Worm (Caenorhabditis elegans) whole organism, L2 larva: ENCODE data around the gene aqp-2.

Source experiments
- C34F6.9 ChIP-seq: fragments of 150-350 bp; optimal IDR thresholded peaks from 2 replicates; lab custom pipeline; 2014; ENCODE audit warnings: missing biosample characterization, missing genetic modification characterization
- F13H6.1 ChIP-seq: sonication (generic microtip); optimal IDR thresholded peaks from 2 replicates; lab custom pipeline; 2016; ENCODE audit warnings: missing genetic modification characterization, missing compliant biosample characterization
- R02D3.7 ChIP-seq: fragments of 150-350 bp; optimal IDR thresholded peaks from 2 replicates; lab custom pipeline; 2014; ENCODE audit warnings: missing biosample characterization, missing genetic modification characterization
- Y55F3AM.14 ChIP-seq: fragments of 200-800 bp; sonication (Bioruptor generic); optimal IDR thresholded peaks from 2 replicates; lab custom pipeline; 2018; ENCODE audit warnings: mild to moderate bottlenecking, missing genetic modification characterization, missing compliant biosample characterization
- ZK546.5 ChIP-seq: sonication (generic microtip); optimal IDR thresholded peaks from 2 replicates; lab custom pipeline; 2017; ENCODE audit warnings: missing biosample characterization, missing genetic modification characterization
- aly-2 ChIP-seq: fragments of 150-350 bp; optimal IDR thresholded peaks from 2 replicates; lab custom pipeline; 2014; ENCODE audit warnings: missing biosample characterization, missing genetic modification characterization
- ama-1 ChIP-seq: fragments of 150-350 bp; optimal IDR thresholded peaks from 2 replicates; lab custom pipeline; 2018; ENCODE audit warnings: inconsistent platforms
- ceh-82 ChIP-seq: fragments of 150-350 bp; optimal IDR thresholded peaks from 2 replicates; lab custom pipeline; 2014; ENCODE audit warnings: missing biosample characterization, missing genetic modification characterization
- crh-2 ChIP-seq: sonication (generic microtip); optimal IDR thresholded peaks from 2 replicates; lab custom pipeline; 2017; ENCODE audit warnings: missing biosample characterization, missing genetic modification characterization
- dmd-4 ChIP-seq: sonication (generic microtip); optimal IDR thresholded peaks from 2 replicates; lab custom pipeline; 2017; ENCODE audit warnings: missing biosample characterization, missing genetic modification characterization
- egl-27 ChIP-seq: sonication (generic microtip); optimal IDR thresholded peaks from 3 replicates; lab custom pipeline; 2017; ENCODE audit warnings: missing biosample characterization, missing genetic modification reagents, missing genetic modification characterization
- elt-3 ChIP-seq: sonication (generic microtip); optimal IDR thresholded peaks from 2 replicates; lab custom pipeline; 2017; ENCODE audit warnings: missing biosample characterization, missing genetic modification characterization
- fos-1 ChIP-seq: fragments of 150-350 bp; optimal IDR thresholded peaks from 2 replicates; lab custom pipeline; 2014; ENCODE audit warnings: missing biosample characterization, missing genetic modification characterization
- gmeb-1 ChIP-seq: fragments of 150-350 bp; optimal IDR thresholded peaks from 2 replicates; lab custom pipeline; 2014; ENCODE audit warnings: missing biosample characterization, missing genetic modification characterization
- lin-11 ChIP-seq: fragments of 150-350 bp; sonication (generic microtip); optimal IDR thresholded peaks from 2 replicates; lab custom pipeline; 2014; ENCODE audit warnings: missing biosample characterization, missing genetic modification characterization, inconsistent platforms, mixed read lengths
- lsy-2 ChIP-seq, 2 experiments: fragments of 150-350 bp in 1 of 2; sonication (generic microtip) in 1 of 2; optimal IDR thresholded peaks; 2 replicates each; lab custom pipeline; 2014 to 2017; ENCODE audit warnings: missing biosample characterization in 2 of 2, missing genetic modification characterization in 2 of 2
- mbf-1 ChIP-seq: sonication (generic microtip); optimal IDR thresholded peaks from 2 replicates; lab custom pipeline; 2017; ENCODE audit warnings: missing biosample characterization, missing genetic modification characterization
- nhr-10 ChIP-seq: sonication (generic microtip); optimal IDR thresholded peaks from 2 replicates; lab custom pipeline; 2017; ENCODE audit warnings: missing biosample characterization, missing genetic modification characterization
- nhr-12 ChIP-seq: fragments of 150-350 bp; optimal IDR thresholded peaks from 2 replicates; lab custom pipeline; 2014; ENCODE audit warnings: missing biosample characterization, missing genetic modification characterization
- nhr-129 ChIP-seq: fragments of 150-350 bp; optimal IDR thresholded peaks from 2 replicates; lab custom pipeline; 2014; ENCODE audit warnings: missing biosample characterization, missing genetic modification characterization
- nhr-21 ChIP-seq: fragments of 150-350 bp; optimal IDR thresholded peaks from 2 replicates; lab custom pipeline; 2014; ENCODE audit warnings: missing biosample characterization, missing genetic modification characterization
- nhr-23 ChIP-seq: fragments of 150-350 bp; optimal IDR thresholded peaks from 2 replicates; lab custom pipeline; 2014; ENCODE audit warnings: missing biosample characterization, missing genetic modification reagents, missing genetic modification characterization
- nhr-25 ChIP-seq: fragments of 150-350 bp; sonication (generic microtip); optimal IDR thresholded peaks from 3 replicates; lab custom pipeline; 2014; ENCODE audit warnings: missing biosample characterization, missing genetic modification characterization
- nhr-77 ChIP-seq: fragments of 150-350 bp; optimal IDR thresholded peaks from 2 replicates; lab custom pipeline; 2014; ENCODE audit warnings: missing biosample characterization, missing genetic modification characterization
- peb-1 ChIP-seq: fragments of 150-350 bp; optimal IDR thresholded peaks from 2 replicates; lab custom pipeline; 2014; ENCODE audit warnings: missing biosample characterization, missing genetic modification characterization
- skn-1 ChIP-seq: sonication (generic microtip); optimal IDR thresholded peaks from 2 replicates; lab custom pipeline; 2017; ENCODE audit warnings: missing biosample characterization, missing genetic modification characterization
- sma-9 ChIP-seq, 2 experiments: fragments of 150-350 bp in 1 of 2; sonication (generic microtip) in 1 of 2; optimal IDR thresholded peaks; 2 replicates each; lab custom pipeline; 2014 to 2016; ENCODE audit warnings: missing genetic modification characterization in 2 of 2, mild to moderate bottlenecking in 1 of 2, missing biosample characterization in 1 of 2, missing compliant biosample characterization in 1 of 2, missing genetic modification reagents in 1 of 2, moderate library complexity in 1 of 2
- snpc-4 ChIP-seq: fragments of 150-350 bp; optimal IDR thresholded peaks from 2 replicates; lab custom pipeline; 2014; ENCODE audit warnings: missing biosample characterization, missing genetic modification characterization
- unc-55 ChIP-seq: fragments of 150-350 bp; sonication (generic microtip); optimal IDR thresholded peaks from 3 replicates; lab custom pipeline; 2014; ENCODE audit warnings: missing biosample characterization, missing genetic modification reagents, missing genetic modification characterization
- unc-62 ChIP-seq: fragments of 150-350 bp; optimal IDR thresholded peaks from 2 replicates; lab custom pipeline; 2014; ENCODE audit warnings: missing biosample characterization, missing genetic modification reagents, missing genetic modification characterization
- zag-1 ChIP-seq: fragments of 150-350 bp; optimal IDR thresholded peaks from 2 replicates; lab custom pipeline; 2014; ENCODE audit warnings: missing biosample characterization, missing genetic modification characterization
- ztf-1 ChIP-seq: fragments of 200-800 bp; sonication (Bioruptor generic); conservative IDR thresholded peaks from 2 replicates; pipeline ENCODE4 v1.3.6; 2022; ENCODE audit warnings: missing genetic modification characterization, missing compliant biosample characterization
- ztf-4 ChIP-seq: fragments of 150-350 bp; optimal IDR thresholded peaks from 2 replicates; lab custom pipeline; 2014; ENCODE audit warnings: missing biosample characterization, missing genetic modification characterization

aqp-2 gene

ce11 chrII:9282787-9283186 lies 21.0 kb upstream of the aqp-2 start (continued):
- TF ChIP-seq ztf-1 = no peak
- TF ChIP-seq F13H6.1 = peak; percentile 97
- no peak for TF ChIP-seq dmd-4 (tag; lab: Kevin White, UChicago)
- TF ChIP-seq ceh-82 = no peak
- no peak for TF ChIP-seq aly-2 (tag; lab: Kevin White, UChicago)
- TF ChIP-seq gmeb-1 (tag; lab: Kevin White, UChicago) = peak; percentile 70
- peak; percentile 89 for TF ChIP-seq zag-1 (tag; lab: Kevin White, UChicago)
- TF ChIP-seq nhr-23 (tag; lab: Kevin White, UChicago) = no peak
- peak; percentile 98 for TF ChIP-seq nhr-129
- TF ChIP-seq nhr-12 = no peak
- TF ChIP-seq ztf-4 = peak; percentile 82
- TF ChIP-seq skn-1 (tag; lab: Kevin White, UChicago) = peak; percentile 75
- no peak for TF ChIP-seq R02D3.7 (tag; lab: Kevin White, UChicago)
- TF ChIP-seq ama-1 (lab: Kevin White, UChicago) = peak; percentile 86
- no peak for TF ChIP-seq elt-3 (tag; lab: Kevin White, UChicago)

ce11 chrII:9282065-9282464 lies 20.3 kb upstream of the aqp-2 start:
- no peak for TF ChIP-seq lin-11 (tag; lab: Kevin White, UChicago)
- no peak for TF ChIP-seq egl-27 (tag; lab: Kevin White, UChicago)
- TF ChIP-seq dmd-4 (tag; lab: Kevin White, UChicago) = no peak
- no peak for TF ChIP-seq unc-62 (GFP tag; lab: Kevin White, UChicago)
- TF ChIP-seq unc-55 = no peak
- no peak for TF ChIP-seq fos-1
- TF ChIP-seq snpc-4 (tag; lab: Kevin White, UChicago) = no peak
- no peak for TF ChIP-seq gmeb-1 (tag; lab: Kevin White, UChicago)
- no peak for TF ChIP-seq nhr-21 (tag; lab: Kevin White, UChicago)
- TF ChIP-seq, all 48 proteins: peak for 0

ce11 chrII:9281595-9281994 lies 19.8 kb upstream of the aqp-2 start:
- TF ChIP-seq ama-1 (lab: Kevin White, UChicago) (no peak), egl-27 (tag; lab: Kevin White, UChicago) (peak; percentile 33), gmeb-1 (tag; lab: Kevin White, UChicago) (no peak), lsy-2 (tag; optimal IDR thresholded peaks at IDR 0.05; lab: Kevin White, UChicago) (peak in 1 of 2 experiments; percentile 72), ztf-4 (no peak), dmd-4 (tag; lab: Kevin White, UChicago) (no peak), ZK546.5 (no peak), mbf-1 (no peak), nhr-129 (peak; percentile 76), aly-2 (tag; lab: Kevin White, UChicago) (no peak), nhr-77 (tag; lab: Kevin White, UChicago) (no peak), unc-55 (peak; percentile 86), C34F6.9 (tag; lab: Kevin White, UChicago) (peak; percentile 78), nhr-25 (tag; lab: Kevin White, UChicago) (no peak), fos-1 (peak; percentile 42), peb-1 (tag; lab: Kevin White, UChicago) (no peak), nhr-12 (no peak), zag-1 (tag; lab: Kevin White, UChicago) (peak; percentile 54), sma-9 (GFP tag; optimal IDR thresholded peaks at IDR 0.05; lab: Kevin White, UChicago) (peak; percentile 39), sma-9 (tag; optimal IDR thresholded peaks at IDR 0.05; lab: Kevin White, UChicago) (no peak)

ce11 chrII:9280846-9281245 lies 19.1 kb upstream of the aqp-2 start:
- TF ChIP-seq sma-9 (GFP tag; optimal IDR thresholded peaks at IDR 0.05; lab: Kevin White, UChicago) (peak; percentile 3), sma-9 (tag; optimal IDR thresholded peaks at IDR 0.05; lab: Kevin White, UChicago) (no peak), fos-1 (no peak)

ce11 chrII:9280048-9280772 lies 18.4 kb upstream of the aqp-2 start, which contains the start of gene gldi-3:
TSS of gene gldi-3 (minus strand) at chrII:9280098.
- TF ChIP-seq fos-1 (peak; percentile 48), ztf-4 (peak; percentile 16), snpc-4 (tag; lab: Kevin White, UChicago) (no peak), crh-2 (tag; lab: Kevin White, UChicago) (no peak), peb-1 (tag; lab: Kevin White, UChicago) (no peak), lsy-2 (tag; optimal IDR thresholded peaks at IDR 0.05; lab: Kevin White, UChicago) (peak in 1 of 2 experiments; percentile 23), nhr-10 (no peak), Y55F3AM.14 (no peak)
